Worm (Caenorhabditis elegans): Measurements from ENCODE around the gene npr-24.

Gene npr-24

DNA sequence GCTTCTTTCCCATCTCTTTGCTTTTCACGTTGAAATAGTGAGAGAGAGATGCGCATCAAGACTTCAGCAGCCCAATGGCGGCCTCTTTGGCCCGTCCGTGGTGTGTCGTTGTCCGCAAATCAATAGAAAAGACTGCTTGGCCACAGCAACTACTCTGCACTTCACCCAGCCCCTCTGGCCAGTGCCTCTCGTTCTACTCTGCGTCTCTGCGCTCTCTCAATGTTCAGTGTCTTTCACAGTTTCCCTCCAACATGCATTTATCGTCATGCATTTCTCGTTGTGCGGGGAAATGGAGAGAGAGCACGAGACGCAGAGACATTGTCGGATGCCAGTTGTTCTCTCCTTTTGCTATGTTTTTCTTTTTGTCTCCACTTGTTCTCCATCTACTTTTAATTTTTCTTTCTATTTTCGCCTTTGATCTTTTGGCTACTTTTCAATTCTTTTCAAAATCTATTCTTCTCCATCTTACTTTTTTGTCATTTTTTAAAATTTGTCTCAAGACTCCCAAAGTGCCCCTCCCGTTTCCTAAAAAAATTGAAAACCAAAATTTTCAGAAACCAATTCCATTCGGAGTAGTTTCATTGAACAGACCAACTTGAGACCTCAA is 27.0 kb upstream of the npr-24 start, which contains the start of gene nhr-1 (continued):
- TF ChIP-seq R02D3.7 (tag; optimal IDR thresholded peaks at IDR 0.05): no peak
- peak; percentile 74 for TF ChIP-seq sma-3 (GFP tag; optimal IDR thresholded peaks at IDR 0.05)
- no peak for TF ChIP-seq aly-2 (tag; optimal IDR thresholded peaks at IDR 0.05)
- TF ChIP-seq ceh-82 (tag; optimal IDR thresholded peaks at IDR 0.05): peak; percentile 64
- TF ChIP-seq crh-2 (tag; optimal IDR thresholded peaks at IDR 0.05): peak; percentile 93
- TF ChIP-seq ceh-16 (tag; optimal IDR thresholded peaks at IDR 0.05): peak; percentile 34
- peak; percentile 92 for TF ChIP-seq unc-55 (GFP tag; optimal IDR thresholded peaks at IDR 0.05)
- TF ChIP-seq snpc-4 (tag; optimal IDR thresholded peaks at IDR 0.05): peak; percentile 73
- peak; percentile 80 for TF ChIP-seq lin-13 (GFP tag; optimal IDR thresholded peaks at IDR 0.05)
- no peak for TF ChIP-seq mbf-1 (tag; optimal IDR thresholded peaks at IDR 0.05)
- no peak for TF ChIP-seq ztf-1 (GFP tag; conservative IDR thresholded peaks at IDR 0.05)
- TF ChIP-seq nhr-10 (tag; optimal IDR thresholded peaks at IDR 0.05): peak; percentile 60
- no peak for TF ChIP-seq unc-39 (tag; optimal IDR thresholded peaks at IDR 0.05)
- TF ChIP-seq zag-1 (tag; optimal IDR thresholded peaks at IDR 0.05): peak; percentile 88
- peak; percentile 96 for TF ChIP-seq F13H6.1 (tag; optimal IDR thresholded peaks at IDR 0.05)
- peak; percentile 58 to 85 for TF ChIP-seq lsy-2 (tag; optimal IDR thresholded peaks at IDR 0.05)
- TF ChIP-seq alr-1 (tag; optimal IDR thresholded peaks at IDR 0.05): no peak
- no peak for TF ChIP-seq nhr-237 (tag; optimal IDR thresholded peaks at IDR 0.05)

ce11 chrX:17510523-17510922 is 23.9 kb upstream of the npr-24 start:
- TF ChIP-seq crh-2 (tag; optimal IDR thresholded peaks at IDR 0.05) (peak; percentile 31), fos-1 (tag; optimal IDR thresholded peaks at IDR 0.05) (peak; percentile 37), sma-9 (GFP tag; optimal IDR thresholded peaks at IDR 0.05) (peak; percentile 20), sma-9 (tag; optimal IDR thresholded peaks at IDR 0.05) (no peak), nhr-25 (tag; optimal IDR thresholded peaks at IDR 0.05) (peak; percentile 29), nhr-23 (tag; optimal IDR thresholded peaks at IDR 0.05) (no peak), elt-1 (tag; optimal IDR thresholded peaks at IDR 0.05) (peak; percentile 1)

DNA sequence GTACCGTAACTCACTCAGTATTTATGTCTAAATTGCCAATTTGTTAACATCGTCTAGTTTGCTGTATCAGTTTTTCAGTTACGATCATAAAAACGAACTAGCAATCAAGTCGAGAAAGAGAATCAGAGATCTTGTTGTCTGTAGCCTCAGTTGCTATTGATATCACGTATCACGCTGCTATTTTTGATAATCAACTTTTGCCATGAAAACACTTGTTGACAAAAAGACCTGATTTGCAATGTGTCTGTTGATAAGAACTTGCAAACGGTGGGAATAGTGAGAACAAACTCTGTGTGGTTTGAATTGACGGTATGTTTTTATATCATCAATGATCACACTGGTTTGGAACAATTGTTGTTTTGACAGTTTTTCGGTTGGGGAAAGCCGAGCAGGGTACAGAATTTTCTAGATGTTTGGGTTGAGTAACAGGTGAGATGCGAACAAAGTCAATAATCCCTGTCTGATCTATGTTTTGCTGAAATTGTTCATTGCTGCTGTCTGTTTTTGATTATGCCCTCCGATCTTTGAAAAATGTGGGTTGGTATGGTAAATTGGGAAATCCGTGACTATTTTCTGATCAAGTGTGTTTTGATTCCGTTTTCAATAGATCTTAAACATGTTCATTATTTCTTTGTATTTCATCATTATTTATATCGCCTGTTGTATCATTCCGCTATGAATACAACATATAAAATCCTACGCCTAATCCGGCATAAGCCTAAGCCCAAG is 22.6 kb upstream of the npr-24 start:
- no peak for TF ChIP-seq lin-39 (tag; optimal IDR thresholded peaks at IDR 0.05)
- TF ChIP-seq sma-3 (GFP tag; optimal IDR thresholded peaks at IDR 0.05): peak; percentile 2
- TF ChIP-seq nhr-237 (tag; optimal IDR thresholded peaks at IDR 0.05): no peak
- TF ChIP-seq alr-1 (tag; optimal IDR thresholded peaks at IDR 0.05): no peak
- peak in 1 of 2 experiments; percentile 1 for TF ChIP-seq mdl-1 (tag; optimal IDR thresholded peaks at IDR 0.05)
- TF ChIP-seq egl-27 (tag; optimal IDR thresholded peaks at IDR 0.05): no peak
- no peak for TF ChIP-seq nhr-77 (tag; optimal IDR thresholded peaks at IDR 0.05)
- TF ChIP-seq Y55F3AM.14 (GFP tag; optimal IDR thresholded peaks at IDR 0.05): no peak
- no peak for TF ChIP-seq elt-1 (tag; optimal IDR thresholded peaks at IDR 0.05)
- TF ChIP-seq C34F6.9 (tag; optimal IDR thresholded peaks at IDR 0.05): no peak
- no peak for TF ChIP-seq unc-39 (tag; optimal IDR thresholded peaks at IDR 0.05)
- TF ChIP-seq ama-1 (optimal IDR thresholded peaks at IDR 0.05): no peak
- TF ChIP-seq lin-11 (tag; optimal IDR thresholded peaks at IDR 0.05): no peak
- no peak for TF ChIP-seq zag-1 (tag; optimal IDR thresholded peaks at IDR 0.05)
- TF ChIP-seq mab-5 (tag; optimal IDR thresholded peaks at IDR 0.05): no peak
- TF ChIP-seq sma-9 (GFP tag; optimal IDR thresholded peaks at IDR 0.05): peak; percentile 79
- no peak for TF ChIP-seq sma-9 (tag; optimal IDR thresholded peaks at IDR 0.05)
- no peak for TF ChIP-seq ceh-82 (tag; optimal IDR thresholded peaks at IDR 0.05)
- TF ChIP-seq aly-2 (tag; optimal IDR thresholded peaks at IDR 0.05): no peak
- no peak for TF ChIP-seq mbf-1 (tag; optimal IDR thresholded peaks at IDR 0.05)
- no peak for TF ChIP-seq sem-4 (tag; optimal IDR thresholded peaks at IDR 0.05)
- no peak for TF ChIP-seq snpc-4 (tag; optimal IDR thresholded peaks at IDR 0.05)
- TF ChIP-seq nhr-12 (tag; optimal IDR thresholded peaks at IDR 0.05): no peak
- no peak for TF ChIP-seq ceh-16 (tag; optimal IDR thresholded peaks at IDR 0.05)
- TF ChIP-seq nhr-6 (tag; optimal IDR thresholded peaks at IDR 0.05): peak; percentile 8
- no peak for TF ChIP-seq lin-13 (GFP tag; optimal IDR thresholded peaks at IDR 0.05)
- no peak for TF ChIP-seq R02D3.7 (tag; optimal IDR thresholded peaks at IDR 0.05)
- no peak for TF ChIP-seq nhr-11 (tag; optimal IDR thresholded peaks at IDR 0.05)
- no peak for TF ChIP-seq ZK546.5 (tag; optimal IDR thresholded peaks at IDR 0.05)
- TF ChIP-seq ztf-11 (tag; optimal IDR thresholded peaks at IDR 0.05): no peak
- TF ChIP-seq ztf-1 (GFP tag; conservative IDR thresholded peaks at IDR 0.05): no peak
- TF ChIP-seq gmeb-1 (tag; optimal IDR thresholded peaks at IDR 0.05): no peak
- TF ChIP-seq skn-1 (tag; optimal IDR thresholded peaks at IDR 0.05): no peak
- no peak for TF ChIP-seq nhr-10 (tag; optimal IDR thresholded peaks at IDR 0.05)
- TF ChIP-seq nhr-21 (tag; optimal IDR thresholded peaks at IDR 0.05): no peak
- TF ChIP-seq crh-2 (tag; optimal IDR thresholded peaks at IDR 0.05): peak; percentile 56
- no peak for TF ChIP-seq dmd-4 (tag; optimal IDR thresholded peaks at IDR 0.05)
- TF ChIP-seq unc-62 (GFP tag; optimal IDR thresholded peaks at IDR 0.05): no peak
- no peak for TF ChIP-seq F13H6.1 (tag; optimal IDR thresholded peaks at IDR 0.05)
- no peak for TF ChIP-seq ztf-4 (tag; optimal IDR thresholded peaks at IDR 0.05)
- TF ChIP-seq lsy-2 (tag; optimal IDR thresholded peaks at IDR 0.05): no peak
- no peak for TF ChIP-seq peb-1 (tag; optimal IDR thresholded peaks at IDR 0.05)
- TF ChIP-seq elt-3 (tag; optimal IDR thresholded peaks at IDR 0.05): no peak

Data from whole organism, L2 larva.